ENCODE assay signal across 5 worm cellular contexts in the genomic region with DNA sequence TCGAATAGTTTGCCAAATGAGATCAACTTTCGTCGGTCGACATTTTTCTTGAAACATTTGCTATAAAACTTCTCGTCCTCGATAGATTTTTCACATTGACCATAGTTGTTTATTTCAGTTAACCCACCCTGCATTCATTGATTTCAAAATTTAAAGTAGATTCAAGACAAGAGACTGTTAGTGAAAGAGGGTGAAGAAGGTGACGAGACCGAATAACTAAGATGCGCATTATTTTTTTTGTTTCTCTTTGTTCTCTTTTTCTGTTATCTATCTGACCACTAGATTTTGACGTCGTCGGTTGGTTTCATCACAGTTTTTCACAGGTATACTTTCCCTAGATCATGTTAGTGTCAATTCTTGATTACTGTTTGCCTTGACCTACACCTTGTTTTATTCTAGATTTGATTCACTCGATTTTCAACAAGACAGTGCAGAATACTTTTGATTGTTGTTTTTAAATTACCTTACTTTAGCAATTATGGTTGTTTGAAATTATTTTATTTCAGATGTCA.
TF ChIP-seq lines count a peak whose summit lies in the region.

TSS of gene ttr-30 (plus strand) at position 265 of the 512 bp plus-strand sequence.

TF ChIP-seq in whole organism, L1 larva, 84 proteins besides CTCF, POLR2A, EP300 and RAD21:
- peak; percentile 58 for TF ChIP-seq nhr-85 (tag; lab: Kevin White, UChicago)
- TF ChIP-seq blmp-1 (tag; optimal IDR thresholded peaks at IDR 0.05; lab: Kevin White, UChicago), result peak; percentile 34
- TF ChIP-seq elt-3 (tag; optimal IDR thresholded peaks at IDR 0.05; lab: Kevin White, UChicago), result peak in 1 of 6 experiments; percentile 64
- TF ChIP-seq unc-130 (tag; optimal IDR thresholded peaks at IDR 0.05; lab: Kevin White, UChicago), result no peak
- no peak for TF ChIP-seq unc-30 (tag; optimal IDR thresholded peaks at IDR 0.05; lab: Kevin White, UChicago)
- peak; percentile 6 for TF ChIP-seq lin-14 (GFP tag; optimal IDR thresholded peaks at IDR 0.05; lab: Kevin White, UChicago)

TF ChIP-seq in whole organism, L2 larva, 48 proteins besides CTCF, POLR2A, EP300 and RAD21:
- peak; percentile 80 for TF ChIP-seq blmp-1 (tag; optimal IDR thresholded peaks at IDR 0.05; lab: Kevin White, UChicago; ENCODE audit: insufficient read depth)
- peak; percentile 64 for TF ChIP-seq sma-3 (GFP tag; optimal IDR thresholded peaks at IDR 0.05; lab: Kevin White, UChicago)
- TF ChIP-seq nhr-11 (tag; optimal IDR thresholded peaks at IDR 0.05; lab: Kevin White, UChicago), result no peak
- no peak for TF ChIP-seq Y55F3AM.14 (GFP tag; optimal IDR thresholded peaks at IDR 0.05; lab: Kevin White, UChicago)
- TF ChIP-seq nhr-25 (tag; optimal IDR thresholded peaks at IDR 0.05; lab: Kevin White, UChicago), result peak; percentile 67
- TF ChIP-seq egl-27 (tag; optimal IDR thresholded peaks at IDR 0.05; lab: Kevin White, UChicago), result no peak

TF ChIP-seq in whole organism, L3 larva, 47 proteins besides CTCF, POLR2A, EP300 and RAD21:
- TF ChIP-seq elt-1 (tag; optimal IDR thresholded peaks at IDR 0.05; lab: Kevin White, UChicago), result peak; percentile 48
- no peak for TF ChIP-seq sea-2 (GFP tag; optimal IDR thresholded peaks at IDR 0.05; lab: Kevin White, UChicago)
- TF ChIP-seq hmg-11 (tag; optimal IDR thresholded peaks at IDR 0.05; lab: Kevin White, UChicago), result no peak
- peak; percentile 38 for TF ChIP-seq nhr-25 (tag; optimal IDR thresholded peaks at IDR 0.05; lab: Kevin White, UChicago)
- peak; percentile 75 for TF ChIP-seq nhr-23 (tag; optimal IDR thresholded peaks at IDR 0.05; lab: Kevin White, UChicago)

TF ChIP-seq in whole organism, L4 larva, 104 proteins besides CTCF, POLR2A, EP300 and RAD21:
- TF ChIP-seq nhr-41 (GFP tag; IDR thresholded peaks at IDR 0.05; lab: Robert Waterston, UW) (no peak), lin-38 (GFP tag; IDR thresholded peaks at IDR 0.05; lab: Robert Waterston, UW) (no peak), gei-8 (GFP tag; optimal IDR thresholded peaks at IDR 0.05; lab: Kevin White, UChicago) (no peak), lin-1 (GFP tag; IDR thresholded peaks at IDR 0.05; lab: Robert Waterston, UW) (no peak), nhr-25 (tag; optimal IDR thresholded peaks at IDR 0.05; lab: Kevin White, UChicago; ENCODE audit: borderline replicate concordance, insufficient read depth) (peak; percentile 1), snpc-1.2 (GFP tag; IDR thresholded peaks at IDR 0.05; lab: Robert Waterston, UW) (no peak), mxl-2 (GFP tag; conservative IDR thresholded peaks at IDR 0.05; lab: Robert Waterston, UW) (no peak)

TF ChIP-seq in whole organism, young adult, 124 proteins besides CTCF, POLR2A, EP300 and RAD21:
- peak; percentile 5 for TF ChIP-seq ztf-26 (tag; optimal IDR thresholded peaks at IDR 0.05; lab: Kevin White, UChicago)
- no peak for TF ChIP-seq pbrm-1 (GFP tag; IDR thresholded peaks at IDR 0.05; lab: Robert Waterston, UW)
